Worm (Caenorhabditis elegans) whole organism, L4 larva: ENCODE data around the gene ttr-27.

Experiments used
- R02D3.7 ChIP-seq: fragments of 150-350 bp; sonication (generic microtip); optimal IDR thresholded peaks from 3 replicates; lab custom pipeline; 2014; ENCODE audit warnings: missing biosample characterization, missing genetic modification characterization
- ZK546.5 ChIP-seq, 2 experiments: sonication (generic microtip); optimal IDR thresholded peaks; 2 replicates each; lab custom pipeline; 2017; ENCODE audit warnings: missing biosample characterization in 2 of 2, missing genetic modification characterization in 2 of 2
- egl-27 ChIP-seq: sonication (generic microtip); optimal IDR thresholded peaks from 3 replicates; lab custom pipeline; 2017; ENCODE audit warnings: missing biosample characterization, missing genetic modification reagents, missing genetic modification characterization
- snpc-4 ChIP-seq: fragments of 150-350 bp; optimal IDR thresholded peaks from 2 replicates; lab custom pipeline; 2014; ENCODE audit warnings: missing biosample characterization, missing genetic modification characterization
- unc-39 ChIP-seq: sonication (generic microtip); optimal IDR thresholded peaks from 2 replicates; lab custom pipeline; 2017; ENCODE audit warnings: missing biosample characterization, missing genetic modification characterization
- unc-62 ChIP-seq, 3 experiments: fragments of 150-350 bp in 1 of 3; sonication (generic microtip); optimal IDR thresholded peaks in 2 of 3; peaks in 1 of 3; 1 replicate in 1 of 3; 2 replicates in 2 of 3; lab custom pipeline; 2014 to 2017; ENCODE audit warnings: missing biosample characterization in 3 of 3, missing genetic modification characterization in 3 of 3, missing genetic modification reagents in 3 of 3, missing genotype in 1 of 3
- ztf-11 ChIP-seq: fragments of 150-350 bp; optimal IDR thresholded peaks from 2 replicates; lab custom pipeline; 2014; ENCODE audit warnings: missing biosample characterization, missing genetic modification characterization

ce11 chrV:12854766-12855165, 49.1 kb downstream of the ttr-27 start, which contains the start of gene C44H9.7:
- TF ChIP-seq ztf-11 (tag; lab: Kevin White, UChicago) (no peak), egl-27 (no peak), R02D3.7 (tag; lab: Kevin White, UChicago) (no peak), unc-62 (GFP tag; optimal IDR thresholded peaks at IDR 0.05 in 1 of 2; lab: Kevin White, UChicago) (no peak), unc-62 (tag; optimal IDR thresholded peaks at IDR 0.05; lab: Kevin White, UChicago) (no peak), snpc-4 (tag; lab: Kevin White, UChicago) (no peak), unc-39 (no peak), ZK546.5 (tag; optimal IDR thresholded peaks at IDR 0.05; lab: Kevin White, UChicago) (no peak)
